Fruit fly (Drosophila melanogaster): ENCODE data around the gene CG3176.

The CG3176 gene

dm6 chrX:523179-523851 is 41.7 kb downstream of the CG3176 start, which contains the start of gene elav (continued):
- TF ChIP-seq eg (GFP tag; IDR thresholded peaks at IDR 0.05): peak; percentile 98
- TF ChIP-seq svp (GFP tag): peak; percentile 98
- TF ChIP-seq topi (GFP tag; optimal IDR thresholded peaks at IDR 0.05): peak; percentile 98
- TF ChIP-seq CG1621 (tag; optimal IDR thresholded peaks at IDR 0.05): peak; percentile 94
- TF ChIP-seq CG8119 (GFP tag; IDR thresholded peaks at IDR 0.05): peak; percentile 99
- TF ChIP-seq pdm3 (GFP tag; optimal IDR thresholded peaks at IDR 0.05): peak; percentile 98
- TF ChIP-seq fd85E (GFP tag; optimal IDR thresholded peaks at IDR 0.05): peak; percentile 94
- TF ChIP-seq Blimp-1 (GFP tag; optimal IDR thresholded peaks at IDR 0.05): peak; percentile 93
- peak; percentile 98 for TF ChIP-seq Sox14 (GFP tag; optimal IDR thresholded peaks at IDR 0.05)
- TF ChIP-seq Lpt (GFP tag; optimal IDR thresholded peaks at IDR 0.05): peak; percentile 98
- peak; percentile 99 for TF ChIP-seq Met (GFP tag; optimal IDR thresholded peaks at IDR 0.05)
- peak; percentile 96 for TF ChIP-seq CG4318 (GFP tag; optimal IDR thresholded peaks at IDR 0.05)
- TF ChIP-seq CG3919 (GFP tag; optimal IDR thresholded peaks at IDR 0.05): peak; percentile 97
- peak; percentile 98 for TF ChIP-seq OdsH (GFP tag; optimal IDR thresholded peaks at IDR 0.05)
- TF ChIP-seq CG8632 (GFP tag; optimal IDR thresholded peaks at IDR 0.05): peak; percentile 97
- peak; percentile 96 for TF ChIP-seq CG9139 (GFP tag; optimal IDR thresholded peaks at IDR 0.05)
- peak; percentile 96 for TF ChIP-seq Eip93F (GFP tag; optimal IDR thresholded peaks at IDR 0.05)
- TF ChIP-seq CG6163 (GFP tag; IDR thresholded peaks at IDR 0.05): peak; percentile 98
- TF ChIP-seq CG11762 (GFP tag; optimal IDR thresholded peaks at IDR 0.05; ENCODE audit: insufficient read depth): peak; percentile 97
- TF ChIP-seq esn (GFP tag; optimal IDR thresholded peaks at IDR 0.05): peak; percentile 98
- peak; percentile 96 for TF ChIP-seq CG7368 (GFP tag; optimal IDR thresholded peaks at IDR 0.05)
- peak; percentile 88 for TF ChIP-seq fkh (GFP tag; optimal IDR thresholded peaks at IDR 0.05)
- peak; percentile 97 for TF ChIP-seq CG34406 (GFP tag; optimal IDR thresholded peaks at IDR 0.05)
- TF ChIP-seq vri (GFP tag; optimal IDR thresholded peaks at IDR 0.05): peak; percentile 97
- peak; percentile 99 for TF ChIP-seq Eip78C (GFP tag)
- peak; percentile 96 for TF ChIP-seq Hr39 (GFP tag; optimal IDR thresholded peaks at IDR 0.05)
- TF ChIP-seq Smox (GFP tag; optimal IDR thresholded peaks at IDR 0.05): peak; percentile 98
- peak; percentile 97 for TF ChIP-seq dac (GFP tag; optimal IDR thresholded peaks at IDR 0.05)
- peak; percentile 98 for TF ChIP-seq CG32006 (GFP tag; optimal IDR thresholded peaks at IDR 0.05)
- TF ChIP-seq dsx (GFP tag; optimal IDR thresholded peaks at IDR 0.05; ENCODE audit: poor library complexity, severe bottlenecking): peak; percentile 96
- TF ChIP-seq Hr38 (GFP tag; optimal IDR thresholded peaks at IDR 0.05): peak; percentile 13
- TF ChIP-seq CG6276 (GFP tag; optimal IDR thresholded peaks at IDR 0.05): peak; percentile 98

dm6 chrX:524331-524730 is 42.7 kb downstream of the CG3176 start:
- no peak for TF ChIP-seq lz (GFP tag; optimal IDR thresholded peaks at IDR 0.05)
- no peak for TF ChIP-seq CG11902 (GFP tag; optimal IDR thresholded peaks at IDR 0.05)
- peak; percentile 41 for TF ChIP-seq Eip78C (GFP tag)
- no peak for TF ChIP-seq CG6808 (GFP tag; optimal IDR thresholded peaks at IDR 0.05)
- TF ChIP-seq CG7368 (GFP tag; optimal IDR thresholded peaks at IDR 0.05): no peak
- no peak for TF ChIP-seq CG4318 (GFP tag; optimal IDR thresholded peaks at IDR 0.05)
- TF ChIP-seq CG6163 (GFP tag; IDR thresholded peaks at IDR 0.05): peak; percentile 34; the same call in 1 of the 3 replicates
- TF ChIP-seq CG3919 (GFP tag; optimal IDR thresholded peaks at IDR 0.05): peak; percentile 11
- TF ChIP-seq CG32006 (GFP tag; optimal IDR thresholded peaks at IDR 0.05): peak; percentile 10
- peak; percentile 39 for TF ChIP-seq dsx (GFP tag; optimal IDR thresholded peaks at IDR 0.05; ENCODE audit: poor library complexity, severe bottlenecking)
- TF ChIP-seq Met (GFP tag; optimal IDR thresholded peaks at IDR 0.05): no peak
- no peak for TF ChIP-seq CG16779 (tag; optimal IDR thresholded peaks at IDR 0.05)
- peak; percentile 23 for TF ChIP-seq esn (GFP tag; optimal IDR thresholded peaks at IDR 0.05)
- no peak for TF ChIP-seq topi (GFP tag; optimal IDR thresholded peaks at IDR 0.05)

- no peak for TF ChIP-seq Eip93F (GFP tag; optimal IDR thresholded peaks at IDR 0.05)
- TF ChIP-seq fkh (GFP tag; optimal IDR thresholded peaks at IDR 0.05): no peak
- no peak for TF ChIP-seq topi (GFP tag; optimal IDR thresholded peaks at IDR 0.05)
- no peak for TF ChIP-seq cyc (GFP tag; optimal IDR thresholded peaks at IDR 0.05)
- TF ChIP-seq Hr39 (GFP tag; optimal IDR thresholded peaks at IDR 0.05): no peak
These were observed 43.9 kb downstream of the CG3176 start for dm6 chrX:525610-526009.
